Worm (Caenorhabditis elegans) whole organism, L2 larva: ENCODE data around the gene C04B4.2.

Source experiments
- ama-1 ChIP-seq: fragments of 150-350 bp; optimal IDR thresholded peaks from 2 replicates; lab custom pipeline; 2018; ENCODE audit warnings: inconsistent platforms
- lin-13 ChIP-seq: fragments of 150-350 bp; optimal IDR thresholded peaks from 2 replicates; lab custom pipeline; 2014; ENCODE audit warnings: missing biosample characterization, missing genetic modification reagents, missing genetic modification characterization
- nhr-11 ChIP-seq: fragments of 150-350 bp; optimal IDR thresholded peaks from 2 replicates; lab custom pipeline; 2014; ENCODE audit warnings: missing biosample characterization, missing genetic modification characterization
- nhr-12 ChIP-seq: fragments of 150-350 bp; optimal IDR thresholded peaks from 2 replicates; lab custom pipeline; 2014; ENCODE audit warnings: missing biosample characterization, missing genetic modification characterization
- nhr-21 ChIP-seq: fragments of 150-350 bp; optimal IDR thresholded peaks from 2 replicates; lab custom pipeline; 2014; ENCODE audit warnings: missing biosample characterization, missing genetic modification characterization
- sem-4 ChIP-seq: fragments of 150-350 bp; optimal IDR thresholded peaks from 2 replicates; lab custom pipeline; 2014; ENCODE audit warnings: missing biosample characterization, missing genetic modification reagents, missing genetic modification characterization

DNA sequence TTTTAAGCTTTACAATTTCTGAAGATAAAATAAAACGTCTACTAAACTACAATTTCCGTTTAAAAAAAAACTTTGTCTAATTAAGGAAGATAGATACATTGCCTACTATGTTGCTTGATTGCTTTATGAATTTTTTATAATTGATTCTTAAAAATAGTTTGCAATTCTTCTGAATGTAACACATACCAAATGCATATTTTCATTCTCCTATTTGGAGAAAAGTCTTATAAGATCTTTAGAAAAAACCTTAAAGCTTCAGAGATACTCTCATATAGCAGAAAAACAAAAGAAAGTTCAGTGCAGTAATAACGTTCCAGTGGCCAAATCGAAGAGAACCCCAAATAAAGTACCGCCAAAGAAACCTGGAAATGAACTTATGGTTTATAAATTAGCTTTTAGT lies 23.5 kb downstream of the C04B4.2 start, which contains the start of gene phf-32:
- TF ChIP-seq nhr-21 (no peak), ama-1 (lab: Kevin White, UChicago) (no peak), nhr-12 (no peak), nhr-11 (no peak), sem-4 (tag; lab: Kevin White, UChicago) (no peak), lin-13 (no peak)
